Worm (Caenorhabditis elegans) whole organism, L1 larva: ENCODE data around the gene srd-42.

Experiments
- C04F5.9 ChIP-seq: sonication (generic microtip); optimal IDR thresholded peaks from 2 replicates; lab custom pipeline; 2016; ENCODE audit warnings: missing genetic modification characterization, missing compliant biosample characterization
- C34B4.2 ChIP-seq: sonication (generic microtip); optimal IDR thresholded peaks from 2 replicates; lab custom pipeline; 2017; ENCODE audit warnings: mild to moderate bottlenecking, missing genetic modification characterization, missing compliant biosample characterization
- Y116A8C.19 ChIP-seq: sonication (generic microtip); optimal IDR thresholded peaks from 2 replicates; lab custom pipeline; 2016; ENCODE audit warnings: missing compliant biosample characterization, missing genetic modification characterization, borderline replicate concordance
- aha-1 ChIP-seq: fragments of 150-350 bp; optimal IDR thresholded peaks from 2 replicates; lab custom pipeline; 2014; ENCODE audit warnings: missing biosample characterization, missing genetic modification characterization
- alr-1 ChIP-seq: fragments of 200-800 bp; sonication (Bioruptor generic); optimal IDR thresholded peaks from 2 replicates; lab custom pipeline; 2018; ENCODE audit warnings: borderline replicate concordance, mild to moderate bottlenecking, missing genetic modification characterization, missing compliant biosample characterization
- aly-2 ChIP-seq: fragments of 150-350 bp; optimal IDR thresholded peaks from 2 replicates; lab custom pipeline; 2014; ENCODE audit warnings: missing biosample characterization, missing genetic modification characterization
- ama-1 ChIP-seq: fragments of 150-350 bp; optimal IDR thresholded peaks from 2 replicates; lab custom pipeline; 2014
- blmp-1 ChIP-seq: fragments of 150-350 bp; optimal IDR thresholded peaks from 2 replicates; lab custom pipeline; 2014; ENCODE audit warnings: missing biosample characterization, missing genetic modification characterization
- ceh-8 ChIP-seq: fragments of 200-800 bp; sonication (Bioruptor generic); optimal IDR thresholded peaks from 2 replicates; lab custom pipeline; 2018; ENCODE audit warnings: mild to moderate bottlenecking, missing genetic modification characterization, moderate library complexity, missing compliant biosample characterization
- ceh-82 ChIP-seq, 3 experiments: fragments of 150-350 bp in 1 of 3; sonication (generic microtip) in 2 of 3; optimal IDR thresholded peaks; 2 replicates each; lab custom pipeline; 2014 to 2017; ENCODE audit warnings: missing biosample characterization in 3 of 3, missing genetic modification characterization in 3 of 3
- ces-1 ChIP-seq: fragments of 150-350 bp; optimal IDR thresholded peaks from 2 replicates; lab custom pipeline; 2014; ENCODE audit warnings: missing biosample characterization, missing genetic modification reagents, missing genetic modification characterization
- elt-2 ChIP-seq: sonication (generic microtip); optimal IDR thresholded peaks from 2 replicates; lab custom pipeline; 2016; ENCODE audit warnings: missing genetic modification characterization, mild to moderate bottlenecking, inconsistent platforms, missing compliant biosample characterization, missing genetic modification reagents
- elt-3 ChIP-seq, 6 experiments: fragments of 150-350 bp in 1 of 6; sonication (generic microtip); optimal IDR thresholded peaks; 2 replicates each; lab custom pipeline; 2017 to 2018; ENCODE audit warnings: missing biosample characterization in 6 of 6, missing genetic modification characterization in 6 of 6, inconsistent platforms in 1 of 6
- fkh-4 ChIP-seq: sonication (generic microtip); optimal IDR thresholded peaks from 2 replicates; lab custom pipeline; 2016; ENCODE audit warnings: missing compliant biosample characterization, missing genetic modification characterization, borderline replicate concordance
- fkh-8 ChIP-seq: sonication (generic microtip); optimal IDR thresholded peaks from 2 replicates; lab custom pipeline; 2016; ENCODE audit warnings: mild to moderate bottlenecking, missing genetic modification characterization, missing compliant biosample characterization
- fos-1 ChIP-seq: fragments of 150-350 bp; optimal IDR thresholded peaks from 2 replicates; lab custom pipeline; 2014; ENCODE audit warnings: missing biosample characterization, missing genetic modification characterization
- grh-1 ChIP-seq: fragments of 200-800 bp; sonication (Bioruptor generic); IDR thresholded peaks from 2 replicates; pipeline ENCODE4 v1.3.6; 2022; ENCODE audit warnings: missing genetic modification reagents, missing genetic modification characterization, missing compliant biosample characterization
- hlh-17 ChIP-seq: fragments of 200-800 bp; sonication (Bioruptor generic); optimal IDR thresholded peaks from 2 replicates; lab custom pipeline; 2018; ENCODE audit warnings: missing genetic modification characterization, mild to moderate bottlenecking, missing compliant biosample characterization, moderate library complexity, borderline replicate concordance
- hlh-4 ChIP-seq: sonication (generic microtip); optimal IDR thresholded peaks from 2 replicates; lab custom pipeline; 2016; ENCODE audit warnings: mild to moderate bottlenecking, missing genetic modification characterization, missing compliant biosample characterization
- hpl-2 ChIP-seq: fragments of 150-350 bp; optimal IDR thresholded peaks from 2 replicates; lab custom pipeline; 2014; ENCODE audit warnings: missing biosample characterization, missing genetic modification reagents, missing genetic modification characterization
- lin-14 ChIP-seq: fragments of 200-800 bp; sonication (Bioruptor generic); optimal IDR thresholded peaks from 2 replicates; lab custom pipeline; 2018; ENCODE audit warnings: mild to moderate bottlenecking, missing genetic modification characterization, moderate library complexity, missing compliant biosample characterization
- lin-35 ChIP-seq, 2 experiments: fragments of 150-350 bp; optimal IDR thresholded peaks; 2 replicates each; lab custom pipeline; 2014; ENCODE audit warnings: missing biosample characterization in 2 of 2, missing genetic modification characterization in 2 of 2, missing genetic modification reagents in 2 of 2
- lir-3 ChIP-seq: sonication (generic microtip); optimal IDR thresholded peaks from 2 replicates; lab custom pipeline; 2016; ENCODE audit warnings: mild to moderate bottlenecking, missing genetic modification characterization, moderate library complexity, missing compliant biosample characterization; ENCODE audit not compliant: poor library complexity
- nhr-11 ChIP-seq: fragments of 150-350 bp; optimal IDR thresholded peaks from 2 replicates; lab custom pipeline; 2014; ENCODE audit warnings: missing biosample characterization, missing genetic modification characterization
- nhr-12 ChIP-seq: sonication (generic microtip); optimal IDR thresholded peaks from 2 replicates; lab custom pipeline; 2017; ENCODE audit warnings: missing biosample characterization, missing genetic modification characterization
- nhr-19 ChIP-seq: fragments of 200-800 bp; sonication (Bioruptor generic); conservative IDR thresholded peaks from 2 replicates; pipeline ENCODE4 v1.3.6; 2022; ENCODE audit warnings: missing genetic modification characterization, missing compliant biosample characterization
- nhr-20 ChIP-seq: sonication (generic microtip); optimal IDR thresholded peaks from 2 replicates; lab custom pipeline; 2016; ENCODE audit warnings: mild to moderate bottlenecking, missing genetic modification characterization, missing compliant biosample characterization
- nhr-47 ChIP-seq: sonication (generic microtip); optimal IDR thresholded peaks from 2 replicates; lab custom pipeline; 2016; ENCODE audit warnings: mild to moderate bottlenecking, missing genetic modification characterization, moderate library complexity, missing compliant biosample characterization
- nhr-71 ChIP-seq: sonication (generic microtip); optimal IDR thresholded peaks from 2 replicates; lab custom pipeline; 2016; ENCODE audit warnings: mild to moderate bottlenecking, missing genetic modification characterization, moderate library complexity, missing compliant biosample characterization
- nhr-76 ChIP-seq: sonication (generic microtip); optimal IDR thresholded peaks from 2 replicates; lab custom pipeline; 2017; ENCODE audit warnings: missing biosample characterization, missing genetic modification characterization
- nhr-77 ChIP-seq: fragments of 150-350 bp; optimal IDR thresholded peaks from 2 replicates; lab custom pipeline; 2014; ENCODE audit warnings: missing biosample characterization, missing genetic modification characterization
- nhr-85 ChIP-seq: sonication (generic microtip); peaks from one replicate; lab custom pipeline; 2016; ENCODE audit warnings: missing genetic modification characterization, inconsistent platforms, missing compliant biosample characterization
- nhr-90 ChIP-seq: sonication (generic microtip); optimal IDR thresholded peaks from 2 replicates; lab custom pipeline; 2016; ENCODE audit warnings: mild to moderate bottlenecking, missing genetic modification characterization, missing compliant biosample characterization; ENCODE audit not compliant: poor library complexity
- pax-3 ChIP-seq: fragments of 200-800 bp; sonication (Bioruptor generic); optimal IDR thresholded peaks from 2 replicates; lab custom pipeline; 2018; ENCODE audit warnings: mild to moderate bottlenecking, missing genetic modification characterization, moderate library complexity, missing compliant biosample characterization
- rnt-1 ChIP-seq: sonication (generic microtip); optimal IDR thresholded peaks from 2 replicates; lab custom pipeline; 2016; ENCODE audit warnings: mild to moderate bottlenecking, missing genetic modification characterization, moderate library complexity, missing compliant biosample characterization
- skn-1 ChIP-seq: fragments of 150-350 bp; optimal IDR thresholded peaks from 2 replicates; lab custom pipeline; 2014; ENCODE audit warnings: missing biosample characterization, missing genetic modification characterization
- snu-23 ChIP-seq: sonication (generic microtip); optimal IDR thresholded peaks from 2 replicates; lab custom pipeline; 2016; ENCODE audit warnings: missing genetic modification characterization, missing compliant biosample characterization
- tbx-2 ChIP-seq: sonication (generic microtip); optimal IDR thresholded peaks from 2 replicates; lab custom pipeline; 2016; ENCODE audit warnings: missing genetic modification characterization, missing compliant biosample characterization
- tlp-1 ChIP-seq: fragments of 150-350 bp; optimal IDR thresholded peaks from 2 replicates; lab custom pipeline; 2014; ENCODE audit warnings: missing biosample characterization, missing genetic modification characterization
- unc-130 ChIP-seq: fragments of 150-350 bp; optimal IDR thresholded peaks from 2 replicates; lab custom pipeline; 2017; ENCODE audit warnings: missing biosample characterization, missing genetic modification characterization, inconsistent platforms
- unc-30 ChIP-seq: sonication (generic microtip); optimal IDR thresholded peaks from 2 replicates; lab custom pipeline; 2017; ENCODE audit warnings: missing biosample characterization, missing genetic modification characterization
- unc-98 ChIP-seq: fragments of 200-800 bp; sonication (Bioruptor generic); IDR thresholded peaks from 2 replicates; pipeline ENCODE4 v1.3.6; 2022; ENCODE audit warnings: missing genetic modification characterization, missing compliant biosample characterization
- xbp-1 ChIP-seq: sonication (generic microtip); optimal IDR thresholded peaks from 2 replicates; lab custom pipeline; 2016; ENCODE audit warnings: missing genetic modification characterization, missing compliant biosample characterization
- zag-1 ChIP-seq: fragments of 150-350 bp; optimal IDR thresholded peaks from 2 replicates; lab custom pipeline; 2014; ENCODE audit warnings: missing biosample characterization, missing genetic modification characterization
- ztf-11 ChIP-seq, 2 experiments: sonication (generic microtip); optimal IDR thresholded peaks; 2 replicates each; lab custom pipeline; 2016 to 2017; ENCODE audit warnings: missing genetic modification characterization in 2 of 2, missing biosample characterization in 1 of 2, missing compliant biosample characterization in 1 of 2
- ztf-4 ChIP-seq: fragments of 150-350 bp; optimal IDR thresholded peaks from 2 replicates; lab custom pipeline; 2014; ENCODE audit warnings: missing biosample characterization, missing genetic modification characterization

Gene srd-42

DNA sequence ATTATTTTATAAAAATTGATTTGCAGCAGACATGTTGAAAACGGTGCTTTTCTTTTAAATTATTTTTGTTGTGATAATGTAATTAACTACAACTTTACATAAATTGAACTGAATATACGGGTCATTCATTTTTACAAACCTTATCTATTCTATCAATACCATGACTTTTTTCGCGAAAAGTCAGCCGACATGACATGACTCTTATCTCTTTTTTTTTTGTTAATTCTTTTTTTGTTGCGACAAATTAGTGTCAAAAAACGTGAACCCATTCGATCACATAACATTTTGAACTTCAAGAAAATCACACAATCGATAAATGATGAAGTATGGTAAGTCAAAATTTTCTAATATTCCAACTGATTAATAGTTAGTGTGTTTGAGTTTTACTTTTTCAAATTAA lies 24.8 kb upstream of the srd-42 start, which contains the start of gene sir-2.2:
Gene sir-2.2 (plus strand): TSS at position 34 of the 400 bp plus-strand sequence.
- peak; percentile 57 for TF ChIP-seq elt-2 (tag; lab: Kevin White, UChicago)
- peak; percentile 51 for TF ChIP-seq nhr-20
- peak; percentile 9 for TF ChIP-seq blmp-1 (tag; lab: Kevin White, UChicago)
- peak; percentile 58 for TF ChIP-seq nhr-85
- TF ChIP-seq ceh-8 (GFP tag; lab: Kevin White, UChicago), result no peak
- TF ChIP-seq lin-35 (GFP tag; optimal IDR thresholded peaks at IDR 0.05; lab: Kevin White, UChicago), result peak in 1 of 2 experiments; percentile 28
- peak; percentile 32 for TF ChIP-seq nhr-90 (tag; lab: Kevin White, UChicago)
- TF ChIP-seq lir-3 (tag; lab: Kevin White, UChicago), result no peak
- TF ChIP-seq nhr-76 (tag; lab: Kevin White, UChicago), result no peak
- TF ChIP-seq lin-14 (GFP tag; lab: Kevin White, UChicago), result peak; percentile 21
- TF ChIP-seq nhr-71 (tag; lab: Kevin White, UChicago), result peak; percentile 40
- TF ChIP-seq, all 84 proteins: peak for 8

DNA sequence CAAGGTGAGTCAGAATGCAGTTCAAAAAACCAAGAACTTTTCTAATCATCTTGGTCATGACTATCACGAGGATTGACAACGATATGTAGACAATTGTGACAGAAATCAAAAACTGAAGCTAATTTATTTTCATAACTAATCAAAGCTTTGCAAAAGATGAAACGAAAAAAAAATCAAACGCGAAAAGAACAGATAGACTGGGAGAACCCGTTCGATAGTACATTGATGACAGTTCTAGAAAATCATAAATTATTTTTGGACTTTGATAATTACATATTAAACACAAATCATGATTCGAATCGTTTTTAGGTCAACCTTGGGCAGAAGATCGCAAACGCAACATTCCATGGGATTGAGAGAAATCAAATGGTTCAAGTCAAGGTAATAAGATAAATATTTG lies 21.8 kb upstream of the srd-42 start:
- TF ChIP-seq elt-3 (tag; optimal IDR thresholded peaks at IDR 0.05; lab: Kevin White, UChicago) (no peak), nhr-19 (GFP tag; lab: Robert Waterston, UW) (no peak), aha-1 (tag; lab: Kevin White, UChicago) (no peak), lin-14 (GFP tag; lab: Kevin White, UChicago) (no peak), nhr-77 (no peak), nhr-71 (tag; lab: Kevin White, UChicago) (peak; percentile 1), blmp-1 (tag; lab: Kevin White, UChicago) (peak; percentile 56)

DNA sequence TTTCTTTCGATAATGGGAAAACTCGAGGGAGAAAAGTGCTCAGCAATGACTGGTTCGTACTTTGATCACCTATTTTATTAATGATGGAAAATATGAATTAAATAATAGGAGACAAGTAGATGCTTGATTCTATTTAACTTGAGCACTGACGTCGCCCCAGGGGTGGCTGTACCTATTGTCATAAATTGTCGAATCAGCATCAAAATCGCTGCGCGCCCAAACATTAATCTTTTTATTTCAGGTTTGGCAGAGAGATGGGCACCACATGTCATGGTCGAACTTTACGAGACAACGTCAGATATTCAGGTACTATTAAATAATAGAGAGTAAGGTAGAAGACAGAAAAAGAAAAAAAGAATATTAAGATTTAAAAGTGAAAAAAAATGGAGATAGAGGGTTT lies 21.1 kb upstream of the srd-42 start:
- no peak for TF ChIP-seq fkh-4
- TF ChIP-seq C34B4.2 (tag; lab: Kevin White, UChicago), result no peak
- TF ChIP-seq elt-3 (tag; optimal IDR thresholded peaks at IDR 0.05; lab: Kevin White, UChicago), result peak in 3 of 6 experiments; percentile 19 to 43 (median 37)
- TF ChIP-seq fos-1 (tag; lab: Kevin White, UChicago), result no peak
- peak; percentile 58 for TF ChIP-seq nhr-71 (tag; lab: Kevin White, UChicago)
- TF ChIP-seq unc-98 (GFP tag; lab: Robert Waterston, UW), result no peak
- no peak for TF ChIP-seq nhr-12 (tag; lab: Kevin White, UChicago)
- no peak for TF ChIP-seq aly-2 (tag; lab: Kevin White, UChicago)
- TF ChIP-seq ceh-82 (tag; optimal IDR thresholded peaks at IDR 0.05; lab: Kevin White, UChicago), result no peak
- TF ChIP-seq C04F5.9, result no peak
- TF ChIP-seq elt-2 (tag; lab: Kevin White, UChicago), result peak; percentile 2
- no peak for TF ChIP-seq nhr-77
- peak; percentile 11 for TF ChIP-seq nhr-90 (tag; lab: Kevin White, UChicago)
- peak; percentile 7 for TF ChIP-seq unc-130 (tag; lab: Kevin White, UChicago)
- no peak for TF ChIP-seq hlh-4 (tag; lab: Kevin White, UChicago)
- peak; percentile 3 for TF ChIP-seq rnt-1
- no peak for TF ChIP-seq tlp-1 (tag; lab: Kevin White, UChicago)
- TF ChIP-seq aha-1 (tag; lab: Kevin White, UChicago), result no peak
- 0 out of 2 replicates have a peak, but pooled peaks have one; percentile 6 for TF ChIP-seq nhr-19 (GFP tag; lab: Robert Waterston, UW)
- no peak for TF ChIP-seq tbx-2
- no peak for TF ChIP-seq xbp-1
- no peak for TF ChIP-seq ama-1 (lab: Kevin White, UChicago)
- no peak for TF ChIP-seq ces-1 (GFP tag; lab: Kevin White, UChicago)
- TF ChIP-seq Y116A8C.19 (tag; lab: Kevin White, UChicago), result no peak
- TF ChIP-seq hpl-2 (GFP tag; lab: Kevin White, UChicago), result no peak
- TF ChIP-seq hlh-17, result no peak
- TF ChIP-seq nhr-85, result peak; percentile 85
- no peak for TF ChIP-seq fkh-8 (tag; lab: Kevin White, UChicago)
- no peak for TF ChIP-seq unc-30 (tag; lab: Kevin White, UChicago)
- no peak for TF ChIP-seq skn-1 (tag; lab: Kevin White, UChicago)
- no peak for TF ChIP-seq pax-3 (tag; lab: Kevin White, UChicago)
- TF ChIP-seq alr-1, result no peak
- no peak for TF ChIP-seq ztf-11 (tag; optimal IDR thresholded peaks at IDR 0.05; lab: Kevin White, UChicago)
- peak; percentile 59 for TF ChIP-seq grh-1
- no peak for TF ChIP-seq ztf-4 (tag; lab: Kevin White, UChicago)
- no peak for TF ChIP-seq nhr-47 (tag; lab: Kevin White, UChicago)
- TF ChIP-seq zag-1 (tag; lab: Kevin White, UChicago), result no peak
- no peak for TF ChIP-seq nhr-11 (tag; lab: Kevin White, UChicago)
- TF ChIP-seq snu-23 (GFP tag; lab: Kevin White, UChicago), result peak; percentile 12
- no peak for TF ChIP-seq blmp-1 (tag; lab: Kevin White, UChicago)
- TF ChIP-seq nhr-20, result peak; percentile 42
